Fruit fly (Drosophila melanogaster) whole organism, pupa: ENCODE results near the gene Ubc2.

Experiments used
- CG10348 ChIP-seq: fragments of 200-800 bp; sonication (Bioruptor generic); IDR thresholded peaks from 2 replicates; pipeline ENCODE4 v1.3.6; 2022; ENCODE audit warnings: missing biosample characterization, missing genetic modification characterization
- CG12605 ChIP-seq: fragments of 200-800 bp; sonication (Bioruptor generic); IDR thresholded peaks from 2 replicates; pipeline ENCODE4 v1.3.6; 2022; ENCODE audit warnings: missing biosample characterization, missing genetic modification characterization
- CG13204 ChIP-seq: fragments of 200-800 bp; sonication (Bioruptor generic); optimal IDR thresholded peaks from 2 replicates; lab custom pipeline; 2018; ENCODE audit warnings: missing biosample characterization, mild to moderate bottlenecking, missing genetic modification characterization, moderate library complexity
- CG14655 ChIP-seq: fragments of 200-800 bp; sonication (Bioruptor generic); optimal IDR thresholded peaks from 3 replicates; lab custom pipeline; 2017; ENCODE audit warnings: mild to moderate bottlenecking, missing biosample characterization, missing genetic modification reagents, missing genetic modification characterization
- CG15710 ChIP-seq: fragments of 200-800 bp; sonication (Bioruptor generic); optimal IDR thresholded peaks from 2 replicates; lab custom pipeline; 2018; ENCODE audit warnings: missing biosample characterization, mild to moderate bottlenecking, missing genetic modification characterization, moderate library complexity
- CG17806 ChIP-seq: fragments of 200-800 bp; sonication (Bioruptor generic); optimal IDR thresholded peaks from 2 replicates; lab custom pipeline; 2018; ENCODE audit warnings: missing biosample characterization, mild to moderate bottlenecking, missing genetic modification characterization, moderate library complexity
- CG32121 ChIP-seq: fragments of 200-800 bp; sonication (Bioruptor generic); IDR thresholded peaks from 2 replicates; pipeline ENCODE4 v1.3.6; 2022; ENCODE audit warnings: missing biosample characterization, missing genetic modification characterization
- CG34367 ChIP-seq: fragments of 200-800 bp; sonication (Bioruptor generic); optimal IDR thresholded peaks from 2 replicates; lab custom pipeline; 2018; ENCODE audit warnings: missing biosample characterization, mild to moderate bottlenecking, missing genetic modification characterization
- CG4496 ChIP-seq: fragments of 200-800 bp; sonication (Bioruptor generic); IDR thresholded peaks from 3 replicates; pipeline ENCODE4 v1.3.6; 2022; ENCODE audit warnings: missing biosample characterization, missing genetic modification characterization
- CG8159 ChIP-seq: fragments of 200-800 bp; sonication (Bioruptor generic); optimal IDR thresholded peaks from 3 replicates; lab custom pipeline; 2018; ENCODE audit warnings: missing biosample characterization, mild to moderate bottlenecking, missing genetic modification characterization, moderate library complexity
- CG8301 ChIP-seq: fragments of 200-800 bp; sonication (Bioruptor generic); optimal IDR thresholded peaks from 2 replicates; lab custom pipeline; 2018; ENCODE audit warnings: missing biosample characterization, mild to moderate bottlenecking, missing genetic modification characterization
- CG9948 ChIP-seq: fragments of 200-800 bp; sonication (Bioruptor generic); optimal IDR thresholded peaks from 2 replicates; lab custom pipeline; 2018; ENCODE audit warnings: missing biosample characterization, mild to moderate bottlenecking, missing genetic modification characterization, moderate library complexity
- D1 ChIP-seq: fragments of 200-800 bp; sonication (Bioruptor generic); optimal IDR thresholded peaks from 2 replicates; lab custom pipeline; 2018; ENCODE audit warnings: missing biosample characterization, mild to moderate bottlenecking, missing genetic modification characterization, moderate library complexity
- EcR ChIP-seq: fragments of 200-800 bp; sonication (Bioruptor generic); optimal IDR thresholded peaks from 3 replicates; lab custom pipeline; 2019; ENCODE audit warnings: missing biosample characterization, missing genetic modification characterization, mild to moderate bottlenecking, moderate library complexity, missing genetic modification reagents
- Ets98B ChIP-seq: fragments of 200-800 bp; sonication (Bioruptor generic); IDR thresholded peaks from 2 replicates; pipeline ENCODE4 v1.3.6; 2022; ENCODE audit warnings: missing biosample characterization, missing genetic modification characterization
- Pif1A ChIP-seq: fragments of 200-800 bp; sonication (Bioruptor generic); optimal IDR thresholded peaks from 3 replicates; lab custom pipeline; 2016; ENCODE audit warnings: missing biosample characterization, missing genetic modification characterization
- Pif1B ChIP-seq: fragments of 200-800 bp; sonication (Bioruptor generic); optimal IDR thresholded peaks from 3 replicates; lab custom pipeline; 2016; ENCODE audit warnings: missing biosample characterization, missing genetic modification characterization
- Snoo ChIP-seq: fragments of 200-800 bp; sonication (Bioruptor generic); optimal IDR thresholded peaks from 3 replicates; lab custom pipeline; 2017; ENCODE audit warnings: missing biosample characterization, mild to moderate bottlenecking, missing genetic modification characterization, inconsistent platforms
- fd96Ca ChIP-seq: fragments of 200-800 bp; sonication (Bioruptor generic); IDR thresholded peaks from 3 replicates; pipeline ENCODE4 v1.3.6; 2022; ENCODE audit warnings: missing biosample characterization, missing genetic modification characterization
- gl ChIP-seq: fragments of 200-800 bp; sonication (Bioruptor generic); optimal IDR thresholded peaks from 2 replicates; lab custom pipeline; 2018; ENCODE audit warnings: missing biosample characterization, mild to moderate bottlenecking, missing genetic modification characterization
- rn ChIP-seq: fragments of 200-800 bp; sonication (Bioruptor generic); IDR thresholded peaks from 2 replicates; pipeline ENCODE4 v1.3.6; 2022; ENCODE audit warnings: missing biosample characterization, missing genetic modification characterization

Gene Ubc2

DNA sequence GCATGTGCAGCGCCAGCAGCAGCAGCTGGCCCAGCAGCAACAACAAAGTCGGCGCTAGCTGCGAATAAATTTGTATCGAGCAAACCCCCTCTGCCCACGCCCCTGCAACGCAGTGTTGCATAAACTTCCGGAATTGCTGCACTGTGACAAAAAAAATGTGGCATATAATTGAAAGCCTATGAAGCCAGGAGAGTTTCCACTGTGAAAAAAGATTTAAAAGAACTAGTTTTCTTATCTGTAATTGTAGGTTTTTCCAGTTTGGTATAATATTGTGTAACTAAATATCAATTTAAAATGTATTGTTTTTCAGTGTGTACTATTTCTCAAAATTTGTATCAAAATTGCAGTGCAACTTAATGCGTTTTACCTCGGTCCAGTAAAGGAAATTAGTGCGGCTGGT lies 19.6 kb downstream of the Ubc2 start:
- no peak for TF ChIP-seq CG14655 (GFP tag; lab: Kevin White, UChicago)
- no peak for TF ChIP-seq D1 (tag; lab: Kevin White, UChicago)
- TF ChIP-seq CG8301 (tag; lab: Kevin White, UChicago): peak; percentile 50
- peak; percentile 56 for TF ChIP-seq Ets98B
- TF ChIP-seq CG17806 (tag; lab: Kevin White, UChicago): peak; percentile 4
- TF ChIP-seq rn (GFP tag; lab: Robert Waterston, UW): no peak
- no peak for TF ChIP-seq fd96Ca
- no peak for TF ChIP-seq gl (tag; lab: Kevin White, UChicago)
- TF ChIP-seq CG13204: no peak
- TF ChIP-seq CG32121: peak; percentile 74

DNA sequence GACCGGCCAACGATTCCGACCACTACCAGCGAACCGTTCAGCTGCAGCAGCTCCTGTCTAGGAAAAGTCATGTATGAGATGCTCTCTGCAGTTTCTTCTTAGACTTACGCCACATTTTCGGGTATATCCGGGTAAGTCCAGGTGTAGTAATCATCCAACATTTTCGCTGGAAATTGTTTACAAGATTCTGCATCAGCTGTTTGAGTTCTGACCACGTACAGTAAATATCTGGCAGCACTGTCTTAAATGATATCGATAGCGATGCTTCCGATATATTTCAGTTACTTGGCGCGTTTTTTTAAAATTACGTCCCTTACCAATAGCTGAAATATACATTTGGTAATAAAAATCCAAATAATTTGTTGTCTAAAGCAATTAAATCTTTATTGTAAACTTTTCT lies 24.1 kb downstream of the Ubc2 start, which contains the start of gene CG6729:
CG6729 (minus strand) TSS at position 222 of the 400 bp plus-strand sequence.
- TF ChIP-seq CG17806 (tag; lab: Kevin White, UChicago) (no peak), CG8159 (tag; lab: Kevin White, UChicago) (no peak), CG14655 (GFP tag; lab: Kevin White, UChicago) (no peak), Pif1A (no peak), CG13204 (no peak), EcR (GFP tag; lab: Kevin White, UChicago) (no peak), CG32121 (no peak), CG8301 (tag; lab: Kevin White, UChicago) (no peak), CG12605 (GFP tag; lab: Robert Waterston, UW) (no peak), D1 (tag; lab: Kevin White, UChicago) (no peak), rn (GFP tag; lab: Robert Waterston, UW) (no peak), Ets98B (no peak), CG4496 (GFP tag; lab: Robert Waterston, UW) (no peak), Snoo (tag; lab: Kevin White, UChicago) (no peak), CG9948 (tag; lab: Kevin White, UChicago) (no peak), Pif1B (no peak), fd96Ca (no peak), CG15710 (tag; lab: Kevin White, UChicago) (no peak), gl (tag; lab: Kevin White, UChicago) (no peak), CG10348 (GFP tag; lab: Robert Waterston, UW) (no peak)
- TF ChIP-seq, all 21 proteins: peak for 0

DNA sequence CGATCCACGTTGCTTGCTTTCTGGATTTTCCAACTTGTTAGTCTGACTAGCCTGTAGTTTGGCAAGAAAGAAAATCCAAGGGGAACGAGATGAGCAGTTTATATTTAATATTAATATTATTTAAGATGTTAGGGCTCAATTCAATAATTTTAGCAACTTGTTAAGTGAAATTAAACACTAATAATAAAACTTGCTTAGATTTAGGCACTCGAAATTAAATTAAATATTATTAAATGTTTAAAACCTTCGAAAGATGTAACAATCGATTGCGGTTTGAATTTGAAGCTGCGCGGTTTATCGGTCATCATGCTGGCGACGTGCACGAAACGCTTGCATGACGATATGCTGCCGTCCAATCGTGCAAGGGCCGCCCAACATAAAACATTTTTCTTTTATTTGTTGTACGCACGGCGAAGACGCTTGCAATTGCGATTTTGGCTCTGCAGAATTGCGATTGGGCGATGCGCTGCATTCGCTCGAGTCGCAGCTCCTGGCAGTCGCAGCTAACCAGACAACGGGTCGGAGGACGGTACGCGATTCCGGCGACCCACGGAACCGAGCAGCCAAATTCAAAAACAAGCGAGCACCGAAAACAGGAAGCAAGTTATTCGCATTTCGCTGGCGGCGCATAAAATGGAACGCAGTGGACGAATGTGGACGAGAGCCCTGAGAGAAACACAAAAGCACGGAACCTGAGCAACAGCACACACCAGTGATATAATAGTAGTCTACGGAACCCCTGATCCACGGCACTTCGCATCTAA lies 30.6 kb downstream of the Ubc2 start, which contains the start of the genes Vha16-5 and CG12299:
Vha16-5 (minus strand) TSS at position 51 of the 764 bp plus-strand sequence.
CG12299 (plus strand) TSS at position 353 of the 764 bp plus-strand sequence.
- TF ChIP-seq CG8301 (tag; lab: Kevin White, UChicago) (no peak), CG32121 (peak; percentile 80), CG17806 (tag; lab: Kevin White, UChicago) (peak; percentile 21), CG15710 (tag; lab: Kevin White, UChicago) (peak; percentile 10), CG4496 (GFP tag; lab: Robert Waterston, UW) (peak; percentile 75), Ets98B (peak; percentile 82), Pif1B (no peak), fd96Ca (peak; percentile 91), CG8159 (tag; lab: Kevin White, UChicago) (peak; percentile 35)

DNA sequence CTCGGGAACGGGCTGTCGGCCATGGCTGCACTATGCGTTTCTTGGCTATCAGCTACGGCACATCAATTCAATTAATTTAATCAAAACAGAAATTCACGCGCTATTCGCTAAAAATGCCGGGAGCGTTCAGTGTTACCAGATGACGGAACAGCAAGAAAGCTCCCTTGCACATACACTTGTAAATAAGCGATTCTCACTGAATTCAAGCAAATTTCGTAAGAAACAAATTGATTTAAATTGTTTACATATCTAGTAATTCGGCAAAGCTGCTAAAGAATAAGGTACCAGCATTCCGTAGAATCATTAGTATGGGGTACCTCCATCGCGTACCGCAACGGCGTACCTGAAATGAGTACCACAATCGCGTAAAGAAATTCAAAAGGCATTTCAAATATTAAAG lies 31.9 kb downstream of the Ubc2 start, which contains the start of gene Nup107:
Nup107 (minus strand) TSS at position 149 of the 400 bp plus-strand sequence.
- 0 out of 3 replicates have a peak, but pooled peaks have one; percentile 16 for TF ChIP-seq CG4496 (GFP tag; lab: Robert Waterston, UW)
- no peak for TF ChIP-seq CG15710 (tag; lab: Kevin White, UChicago)

DNA sequence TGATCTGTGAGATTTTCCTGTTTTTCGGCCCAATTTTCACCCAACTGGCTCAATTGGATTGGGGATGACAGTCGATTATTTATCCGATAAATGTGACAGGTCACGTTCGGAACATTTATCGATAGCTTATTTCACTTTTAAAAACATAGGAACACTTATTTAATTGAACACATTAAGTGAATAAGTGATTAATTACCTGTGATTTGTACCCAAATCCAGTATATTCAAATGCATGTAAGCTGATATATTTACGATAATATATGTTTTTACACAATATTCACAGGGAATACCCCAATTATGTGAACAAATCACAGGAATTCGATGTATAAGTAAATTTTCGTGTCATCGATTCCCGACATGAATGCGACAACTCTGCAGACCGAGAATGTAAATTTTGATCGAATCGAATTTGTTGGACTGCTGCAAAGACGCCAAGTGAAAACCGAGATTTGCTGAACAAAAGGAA lies 35.4 kb downstream of the Ubc2 start, which contains the start of the genes EMC3 and Dpy-30L1:
EMC3 (minus strand) TSS at position 81 of the 466 bp plus-strand sequence.
Dpy-30L1 (plus strand) TSS at position 311 of the 466 bp plus-strand sequence.
- TF ChIP-seq CG17806 (tag; lab: Kevin White, UChicago): peak; percentile 35
- TF ChIP-seq gl (tag; lab: Kevin White, UChicago): no peak
- TF ChIP-seq CG12605 (GFP tag; lab: Robert Waterston, UW): no peak
- TF ChIP-seq CG4496 (GFP tag; lab: Robert Waterston, UW): peak; percentile 20; the same call in 1 of the 3 replicates
- TF ChIP-seq CG15710 (tag; lab: Kevin White, UChicago): peak; percentile 53
- TF ChIP-seq CG9948 (tag; lab: Kevin White, UChicago): peak; percentile 5
- peak; percentile 27 for TF ChIP-seq Snoo (tag; lab: Kevin White, UChicago)
- peak; percentile 43; the same call in 1 of the 2 replicates for TF ChIP-seq Ets98B

DNA sequence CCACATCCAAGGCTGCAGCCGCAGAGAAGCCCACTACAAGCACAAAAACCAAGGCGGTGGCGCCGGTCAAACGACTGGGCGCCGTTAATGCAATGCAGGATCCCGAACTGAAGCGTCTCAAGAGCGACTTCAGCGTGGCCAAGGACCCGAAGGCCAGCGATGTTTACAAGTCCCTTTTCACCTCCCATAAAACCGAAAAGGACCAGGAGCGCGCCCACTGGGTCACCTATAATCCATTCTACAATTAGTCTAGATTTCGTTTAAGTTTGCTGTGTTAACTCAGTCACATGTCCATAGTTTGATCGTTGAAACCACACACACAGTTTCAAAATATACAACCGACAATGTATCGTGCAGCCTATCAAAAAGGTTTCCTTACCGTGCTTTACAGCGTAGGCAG lies 37.9 kb downstream of the Ubc2 start, which contains the start of gene CG17118:
CG17118 (plus strand) TSS at position 301 of the 400 bp plus-strand sequence.
- TF ChIP-seq CG8159 (tag; lab: Kevin White, UChicago) (no peak), CG32121 (no peak), CG14655 (GFP tag; lab: Kevin White, UChicago) (no peak), CG17806 (tag; lab: Kevin White, UChicago) (no peak), CG9948 (tag; lab: Kevin White, UChicago) (no peak), CG10348 (GFP tag; lab: Robert Waterston, UW) (no peak), rn (GFP tag; lab: Robert Waterston, UW) (no peak), gl (tag; lab: Kevin White, UChicago) (no peak), Pif1A (no peak), Pif1B (no peak), CG12605 (GFP tag; lab: Robert Waterston, UW) (no peak), CG15710 (tag; lab: Kevin White, UChicago) (no peak), CG34367 (no peak), Ets98B (no peak), CG13204 (no peak), CG8301 (tag; lab: Kevin White, UChicago) (no peak)
